Fruit fly (Drosophila melanogaster) whole organism, embryonic: ENCODE results near the gene Eip63E.

Source experiments
- Ada2b ChIP-seq: fragments of 200-800 bp; sonication (Bioruptor generic); IDR thresholded peaks from 2 replicates; pipeline ENCODE4 v1.3.6; 2022; ENCODE audit warnings: missing biosample characterization, missing genetic modification characterization
- Aef1 ChIP-seq: fragments of 200-800 bp; sonication (Bioruptor generic); IDR thresholded peaks from 3 replicates; pipeline ENCODE4 v1.3.6; 2022; ENCODE audit warnings: missing biosample characterization, missing genetic modification characterization
- Atf3 ChIP-seq: fragments of 200-800 bp; sonication (Bioruptor generic); optimal IDR thresholded peaks from 3 replicates; lab custom pipeline; 2016; ENCODE audit warnings: missing biosample characterization, missing genetic modification characterization
- Bgb ChIP-seq: fragments of 200-800 bp; sonication (Bioruptor generic); IDR thresholded peaks from 2 replicates; pipeline ENCODE4 v1.3.6; 2022; ENCODE audit warnings: missing biosample characterization, missing genetic modification characterization; ENCODE audit not compliant: partially characterized antibody
- CG10209 ChIP-seq: fragments of 200-800 bp; sonication (Bioruptor generic); optimal IDR thresholded peaks from 3 replicates; lab custom pipeline; 2017; ENCODE audit warnings: missing biosample characterization, mild to moderate bottlenecking, missing genetic modification characterization, missing genetic modification reagents
- CG10565 ChIP-seq: fragments of 200-800 bp; sonication (Bioruptor generic); optimal IDR thresholded peaks from 3 replicates; lab custom pipeline; 2016; ENCODE audit warnings: missing biosample characterization, mild to moderate bottlenecking, missing genetic modification characterization
- CG11504 ChIP-seq: fragments of 200-800 bp; sonication (Bioruptor generic); optimal IDR thresholded peaks from 3 replicates; lab custom pipeline; 2019; ENCODE audit warnings: missing biosample characterization, mild to moderate bottlenecking, missing genetic modification characterization, moderate library complexity
- CG11560 ChIP-seq: fragments of 200-800 bp; sonication (Bioruptor generic); IDR thresholded peaks from 3 replicates; pipeline ENCODE4 v1.3.6; 2022; ENCODE audit warnings: missing biosample characterization, missing genetic modification characterization
- CG12155 ChIP-seq: fragments of 200-800 bp; sonication (Bioruptor generic); optimal IDR thresholded peaks from 3 replicates; lab custom pipeline; 2016; ENCODE audit warnings: missing biosample characterization, missing genetic modification characterization
- CG12744 ChIP-seq: fragments of 200-800 bp; sonication (Bioruptor generic); optimal IDR thresholded peaks from 2 replicates; lab custom pipeline; 2016; ENCODE audit warnings: missing biosample characterization, missing genetic modification characterization
- CG18476 ChIP-seq: fragments of 200-800 bp; sonication (Bioruptor generic); optimal IDR thresholded peaks from 2 replicates; lab custom pipeline; 2016; ENCODE audit warnings: missing biosample characterization, mild to moderate bottlenecking, missing genetic modification characterization
- CG18599 ChIP-seq: fragments of 200-800 bp; sonication (Bioruptor generic); optimal IDR thresholded peaks from 3 replicates; lab custom pipeline; 2017; ENCODE audit warnings: missing biosample characterization, missing genetic modification characterization, mild to moderate bottlenecking, moderate library complexity, missing genetic modification reagents
- CG2202 ChIP-seq: fragments of 200-800 bp; sonication (Bioruptor generic); optimal IDR thresholded peaks from 2 replicates; lab custom pipeline; 2018; ENCODE audit warnings: missing biosample characterization, mild to moderate bottlenecking, missing genetic modification characterization
- CG31388 ChIP-seq: fragments of 200-800 bp; sonication (Bioruptor generic); optimal IDR thresholded peaks from 2 replicates; lab custom pipeline; 2016; ENCODE audit warnings: missing biosample characterization, missing genetic modification characterization
- CG33213 ChIP-seq: fragments of 200-800 bp; sonication (Bioruptor generic); optimal IDR thresholded peaks from 3 replicates; lab custom pipeline; 2016; ENCODE audit warnings: missing biosample characterization, missing genetic modification characterization
- CG3995 ChIP-seq: fragments of 200-800 bp; sonication (Bioruptor generic); optimal IDR thresholded peaks from 3 replicates; lab custom pipeline; 2016; ENCODE audit warnings: missing biosample characterization, missing genetic modification characterization
- CG43689 ChIP-seq: fragments of 200-800 bp; sonication (Bioruptor generic); IDR thresholded peaks from 2 replicates; pipeline ENCODE4 v1.3.6; 2022; ENCODE audit warnings: missing biosample characterization, missing genetic modification characterization
- CG7556 ChIP-seq: fragments of 200-800 bp; sonication (Bioruptor generic); optimal IDR thresholded peaks from 2 replicates; lab custom pipeline; 2017; ENCODE audit warnings: missing biosample characterization, mild to moderate bottlenecking, missing genetic modification characterization
- CG8281 ChIP-seq: fragments of 200-800 bp; sonication (Bioruptor generic); optimal IDR thresholded peaks from 2 replicates; lab custom pipeline; 2018; ENCODE audit warnings: missing biosample characterization, mild to moderate bottlenecking, missing genetic modification characterization, moderate library complexity
- CG8388 ChIP-seq: fragments of 200-800 bp; sonication (Bioruptor generic); optimal IDR thresholded peaks from 2 replicates; lab custom pipeline; 2019; ENCODE audit warnings: missing biosample characterization, mild to moderate bottlenecking, missing genetic modification characterization, moderate library complexity
- CG8765 ChIP-seq: fragments of 200-800 bp; sonication (Bioruptor generic); IDR thresholded peaks from 2 replicates; pipeline ENCODE4 v1.3.6; 2022; ENCODE audit warnings: missing biosample characterization, missing genetic modification characterization
- CoRest ChIP-seq: fragments of 200-800 bp; sonication (Bioruptor generic); optimal IDR thresholded peaks from 3 replicates; lab custom pipeline; 2018; ENCODE audit warnings: missing biosample characterization, mild to moderate bottlenecking, missing genetic modification characterization, moderate library complexity
- HLH54F ChIP-seq: fragments of 200-800 bp; sonication (Bioruptor generic); optimal IDR thresholded peaks from 3 replicates; lab custom pipeline; 2016; ENCODE audit warnings: missing biosample characterization, missing genetic modification characterization
- Lpt ChIP-seq: fragments of >200 bp; optimal IDR thresholded peaks from 2 replicates; lab custom pipeline; 2018; ENCODE audit warnings: missing biosample characterization, missing genetic modification characterization
- MESR4 ChIP-seq: fragments of 200-800 bp; sonication (Bioruptor generic); optimal IDR thresholded peaks from 2 replicates; lab custom pipeline; 2018; ENCODE audit warnings: missing biosample characterization, mild to moderate bottlenecking, missing genetic modification characterization, moderate library complexity
- Myb ChIP-seq: fragments of 200-800 bp; sonication (Bioruptor generic); optimal IDR thresholded peaks from 2 replicates; lab custom pipeline; 2016; ENCODE audit warnings: missing biosample characterization, missing genetic modification characterization
- Oaz ChIP-seq: fragments of 200-800 bp; sonication (Bioruptor generic); IDR thresholded peaks from 2 replicates; pipeline ENCODE4 v1.3.6; 2022; ENCODE audit warnings: missing biosample characterization, missing genetic modification characterization
- PHDP ChIP-seq: fragments of 200-800 bp; sonication (Bioruptor generic); optimal IDR thresholded peaks from 3 replicates; lab custom pipeline; 2018; ENCODE audit warnings: missing biosample characterization, mild to moderate bottlenecking, missing genetic modification characterization, moderate library complexity
- Ptx1 ChIP-seq: fragments of 200-800 bp; sonication (Bioruptor generic); IDR thresholded peaks from 2 replicates; pipeline ENCODE4 v1.3.6; 2022; ENCODE audit warnings: missing biosample characterization, missing genetic modification characterization
- Sin3A ChIP-seq: fragments of >200 bp; optimal IDR thresholded peaks from 2 replicates; lab custom pipeline; 2018
- Sox102F ChIP-seq: fragments of 200-800 bp; sonication (Bioruptor generic); optimal IDR thresholded peaks from 2 replicates; lab custom pipeline; 2018; ENCODE audit warnings: missing biosample characterization, mild to moderate bottlenecking, missing genetic modification characterization, moderate library complexity
- Usf ChIP-seq: fragments of 200-800 bp; sonication (Bioruptor generic); optimal IDR thresholded peaks from 2 replicates; lab custom pipeline; 2017; ENCODE audit warnings: missing genotype, missing biosample characterization, missing genetic modification characterization
- Xbp1 ChIP-seq: fragments of 200-800 bp; sonication (Bioruptor generic); optimal IDR thresholded peaks from 3 replicates; lab custom pipeline; 2016; ENCODE audit warnings: missing biosample characterization, mild to moderate bottlenecking, missing genetic modification characterization
- ap ChIP-seq: fragments of 200-800 bp; sonication (Bioruptor generic); IDR thresholded peaks from 2 replicates; pipeline ENCODE4 v1.3.6; 2022; ENCODE audit warnings: missing biosample characterization, missing genetic modification characterization
- ato ChIP-seq: fragments of 200-800 bp; sonication (Bioruptor generic); IDR thresholded peaks from 2 replicates; pipeline ENCODE4 v1.3.6; 2022; ENCODE audit warnings: missing biosample characterization, missing genetic modification characterization; ENCODE audit not compliant: partially characterized antibody
- bigmax ChIP-seq: fragments of 200-800 bp; sonication (Bioruptor generic); optimal IDR thresholded peaks from 2 replicates; lab custom pipeline; 2018; ENCODE audit warnings: missing biosample characterization, mild to moderate bottlenecking, missing genetic modification characterization
- crc ChIP-seq: fragments of 200-800 bp; sonication (Bioruptor generic); optimal IDR thresholded peaks from 2 replicates; lab custom pipeline; 2016; ENCODE audit warnings: missing biosample characterization, missing genetic modification characterization
- crp ChIP-seq, 2 experiments: fragments of 200-800 bp; sonication (Bioruptor generic); optimal IDR thresholded peaks; 2 replicates in 1 of 2; 3 replicates in 1 of 2; lab custom pipeline; 2017; ENCODE audit warnings: missing biosample characterization in 2 of 2, missing genetic modification characterization in 2 of 2, mild to moderate bottlenecking in 1 of 2, moderate library complexity in 1 of 2
- dan ChIP-seq: fragments of 200-800 bp; sonication (Bioruptor generic); IDR thresholded peaks from 2 replicates; pipeline ENCODE4 v1.3.6; 2022; ENCODE audit warnings: missing biosample characterization, missing genetic modification characterization
- disco-r ChIP-seq: fragments of 200-800 bp; sonication (Bioruptor generic); optimal IDR thresholded peaks from 2 replicates; lab custom pipeline; 2016; ENCODE audit warnings: missing biosample characterization, missing genetic modification characterization
- esg ChIP-seq: fragments of 200-800 bp; sonication (Bioruptor generic); conservative IDR thresholded peaks from 2 replicates; pipeline ENCODE4 v1.3.6; 2022; ENCODE audit warnings: missing biosample characterization, missing genetic modification characterization
- grau ChIP-seq: fragments of 200-800 bp; optimal IDR thresholded peaks from 3 replicates; lab custom pipeline; 2019; ENCODE audit warnings: missing biosample characterization, mild to moderate bottlenecking, missing genetic modification characterization, moderate library complexity
- grn ChIP-seq: fragments of 200-800 bp; sonication (Bioruptor generic); optimal IDR thresholded peaks from 3 replicates; lab custom pipeline; 2017; ENCODE audit warnings: missing biosample characterization, missing genetic modification characterization
- lov ChIP-seq, 2 experiments: fragments of 200-800 bp in 1 of 2; fragments of >200 bp in 1 of 2; sonication (Bioruptor generic) in 1 of 2; IDR thresholded peaks in 1 of 2; optimal IDR thresholded peaks in 1 of 2; 2 replicates in 1 of 2; 3 replicates in 1 of 2; pipeline versions ENCODE4 v1.3.6 to Lab custom; 2017 to 2022; ENCODE audit warnings: missing biosample characterization in 1 of 2, missing genetic modification characterization in 1 of 2
- nerfin-1 ChIP-seq: fragments of 200-800 bp; sonication (Bioruptor generic); optimal IDR thresholded peaks from 3 replicates; lab custom pipeline; 2019; ENCODE audit warnings: missing biosample characterization, mild to moderate bottlenecking, missing genetic modification characterization, moderate library complexity
- run ChIP-seq: fragments of 200-800 bp; sonication (Bioruptor generic); optimal IDR thresholded peaks from 3 replicates; lab custom pipeline; 2018; ENCODE audit warnings: missing biosample characterization, mild to moderate bottlenecking, missing genetic modification characterization
- so ChIP-seq: fragments of 200-800 bp; sonication (Bioruptor generic); IDR thresholded peaks from 3 replicates; pipeline ENCODE4 v1.3.6; 2022; ENCODE audit warnings: missing biosample characterization, missing genetic modification characterization
- tin ChIP-seq: fragments of 200-800 bp; sonication (Bioruptor generic); optimal IDR thresholded peaks from 3 replicates; lab custom pipeline; 2016; ENCODE audit warnings: missing biosample characterization, missing genetic modification characterization
- ttk ChIP-seq: fragments of 200-800 bp; sonication (Bioruptor generic); IDR thresholded peaks from 2 replicates; pipeline ENCODE4 v2.1.2; 2022; ENCODE audit warnings: missing biosample characterization, missing genetic modification characterization

The Eip63E gene

DNA sequence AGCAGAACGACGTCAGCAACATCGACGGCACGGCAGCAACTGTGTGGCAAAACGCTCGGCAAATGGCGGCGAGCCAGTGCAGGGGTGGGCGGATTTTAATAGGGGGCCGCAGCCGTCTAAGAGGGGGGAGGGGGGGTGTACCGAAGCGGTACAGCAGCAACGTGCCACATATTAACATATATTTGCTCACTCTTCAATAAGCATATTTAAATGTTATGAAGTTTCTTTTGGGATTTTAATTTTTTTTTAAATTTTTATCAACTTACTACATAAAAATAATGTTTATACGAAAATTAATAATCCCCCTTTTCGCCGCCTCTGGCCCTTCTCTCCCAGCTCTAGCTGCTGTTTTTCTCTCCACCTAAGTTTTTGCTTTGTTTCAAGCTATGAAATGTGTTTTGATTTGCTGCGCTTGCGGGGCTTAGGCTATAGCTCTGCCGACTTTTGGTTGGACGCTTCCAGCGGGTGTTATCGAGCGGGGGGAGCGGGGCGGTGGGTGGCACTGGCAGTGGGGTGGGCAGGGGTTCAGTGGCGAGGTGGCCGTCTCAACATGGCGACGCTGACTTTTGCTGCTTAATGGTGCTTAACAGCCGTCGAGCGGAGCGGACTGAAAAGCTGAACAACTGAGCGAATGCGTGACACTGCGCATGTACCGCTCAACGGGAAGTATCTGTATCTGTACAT, 117.1 kb downstream of the Eip63E start (continued):
- TF ChIP-seq CG31388 (GFP tag; lab: Kevin White, UChicago) (peak; percentile 5), nerfin-1 (tag; lab: Kevin White, UChicago) (peak; percentile 52), CG18599 (GFP tag; lab: Kevin White, UChicago) (peak; percentile 87), CG10565 (GFP tag; lab: Kevin White, UChicago) (no peak), disco-r (GFP tag; lab: Kevin White, UChicago) (no peak), CG8388 (GFP tag; lab: Kevin White, UChicago) (peak; percentile 68), lov (optimal IDR thresholded peaks at IDR 0.05; lab: Kevin White, UChicago) (no peak), lov (GFP tag; IDR thresholded peaks at IDR 0.05; lab: Robert Waterston, UW) (peak; percentile 53; the same call in 1 of the 3 replicates), Ptx1 (peak; percentile 93), CG10209 (GFP tag; lab: Kevin White, UChicago) (peak; percentile 90), Atf3 (GFP tag; lab: Kevin White, UChicago) (no peak), CG8281 (tag; lab: Kevin White, UChicago) (peak; percentile 68), CG43689 (GFP tag; lab: Robert Waterston, UW) (peak; percentile 59; the same call in 1 of the 2 replicates), CG7556 (GFP tag; lab: Kevin White, UChicago) (peak; percentile 91), CG18476 (GFP tag; lab: Kevin White, UChicago) (peak; percentile 26), Sin3A (lab: Kevin White, UChicago) (no peak), Aef1 (GFP tag; lab: Robert Waterston, UW) (peak; percentile 89), Oaz (peak; percentile 88), run (peak; percentile 52), Myb (GFP tag; lab: Kevin White, UChicago) (no peak), Lpt (GFP tag; lab: Kevin White, UChicago) (no peak), bigmax (GFP tag; lab: Kevin White, UChicago) (no peak), MESR4 (GFP tag; lab: Kevin White, UChicago) (no peak), HLH54F (GFP tag; lab: Kevin White, UChicago) (no peak), CG12155 (GFP tag; lab: Kevin White, UChicago) (peak; percentile 78), ttk (GFP tag; lab: Robert Waterston, UW) (peak; percentile 88), esg (GFP tag; lab: Robert Waterston, UW) (peak; percentile 92), ap (peak; percentile 73), crc (no peak), CoRest (tag; lab: Kevin White, UChicago) (peak; percentile 92), CG11504 (tag; lab: Kevin White, UChicago) (peak; percentile 85), CG11560 (tag; lab: Robert Waterston, UW) (peak; percentile 84), crp (GFP tag; optimal IDR thresholded peaks at IDR 0.05; lab: Kevin White, UChicago) (peak in 1 of 2 experiments; percentile 43), Ada2b (peak; percentile 87), tin (GFP tag; lab: Kevin White, UChicago) (peak; percentile 72), Bgb (GFP tag; lab: Robert Waterston, UW) (peak; percentile 17; the same call in 1 of the 2 replicates), grau (tag; lab: Kevin White, UChicago) (peak; percentile 88), CG8765 (peak; percentile 54; the same call in 1 of the 2 replicates), CG33213 (GFP tag; lab: Kevin White, UChicago) (no peak), Xbp1 (GFP tag; lab: Kevin White, UChicago) (peak; percentile 89), CG2202 (peak; percentile 7), dan (no peak; the same call in 1 of the 2 replicates), PHDP (peak; percentile 90), CG12744 (GFP tag; lab: Kevin White, UChicago) (no peak), Sox102F (GFP tag; lab: Kevin White, UChicago) (peak; percentile 89), CG3995 (GFP tag; lab: Kevin White, UChicago) (no peak), so (GFP tag; lab: Robert Waterston, UW) (peak; percentile 92), Usf (GFP tag; lab: Kevin White, UChicago) (peak; percentile 61), ato (GFP tag; lab: Robert Waterston, UW) (no peak), grn (GFP tag; lab: Kevin White, UChicago) (no peak)
